Fruit fly (Drosophila melanogaster) whole organism, embryonic: Measurements from ENCODE around the gene c12.1.

Experiments
- Abd-B ChIP-seq: fragments of 200-800 bp; sonication (Bioruptor generic); optimal IDR thresholded peaks from 2 replicates; lab custom pipeline; 2018; ENCODE audit warnings: missing biosample characterization, mild to moderate bottlenecking, missing genetic modification characterization, moderate library complexity
- Asciz ChIP-seq: fragments of 200-800 bp; sonication (Bioruptor generic); optimal IDR thresholded peaks from 2 replicates; lab custom pipeline; 2017; ENCODE audit warnings: missing biosample characterization, mild to moderate bottlenecking, missing genetic modification characterization, missing genetic modification reagents
- Atf3 ChIP-seq: fragments of 200-800 bp; sonication (Bioruptor generic); optimal IDR thresholded peaks from 3 replicates; lab custom pipeline; 2016; ENCODE audit warnings: missing biosample characterization, missing genetic modification characterization
- BtbVII ChIP-seq: fragments of 200-800 bp; sonication (Bioruptor generic); optimal IDR thresholded peaks from 3 replicates; lab custom pipeline; 2017; ENCODE audit warnings: missing biosample characterization, mild to moderate bottlenecking, missing genetic modification characterization
- CG1024 ChIP-seq: fragments of 200-800 bp; sonication (Bioruptor generic); IDR thresholded peaks from 2 replicates; pipeline ENCODE4 v1.3.6; 2022; ENCODE audit warnings: missing biosample characterization, missing genetic modification characterization
- CG10979 ChIP-seq: fragments of 200-800 bp; sonication (Bioruptor generic); optimal IDR thresholded peaks from 2 replicates; lab custom pipeline; 2018; ENCODE audit warnings: missing biosample characterization, mild to moderate bottlenecking, missing genetic modification characterization, moderate library complexity
- CG11085 ChIP-seq: fragments of 200-800 bp; sonication (Bioruptor generic); IDR thresholded peaks from 2 replicates; pipeline ENCODE4 v1.3.6; 2022; ENCODE audit warnings: missing biosample characterization, missing genetic modification characterization
- CG12659 ChIP-seq: fragments of 200-800 bp; sonication (Bioruptor generic); optimal IDR thresholded peaks from 3 replicates; lab custom pipeline; 2017; ENCODE audit warnings: mild to moderate bottlenecking, missing biosample characterization, missing genetic modification reagents, missing genetic modification characterization
- CG13296 ChIP-seq: fragments of 200-800 bp; sonication (Bioruptor generic); optimal IDR thresholded peaks from 3 replicates; lab custom pipeline; 2018; ENCODE audit warnings: missing biosample characterization, mild to moderate bottlenecking, missing genetic modification characterization
- CG14965 ChIP-seq: fragments of 200-800 bp; sonication (Bioruptor generic); optimal IDR thresholded peaks from 2 replicates; lab custom pipeline; 2016; ENCODE audit warnings: missing biosample characterization, missing genetic modification characterization, borderline replicate concordance
- CG15011 ChIP-seq: fragments of 200-800 bp; sonication (Bioruptor generic); optimal IDR thresholded peaks from 3 replicates; lab custom pipeline; 2018; ENCODE audit warnings: missing biosample characterization, mild to moderate bottlenecking, missing genetic modification characterization
- CG15269 ChIP-seq: fragments of 200-800 bp; sonication (Bioruptor generic); optimal IDR thresholded peaks from 2 replicates; lab custom pipeline; 2018; ENCODE audit warnings: missing biosample characterization, mild to moderate bottlenecking, missing genetic modification characterization, moderate library complexity
- CG15514 ChIP-seq: fragments of 200-800 bp; sonication (Bioruptor generic); optimal IDR thresholded peaks from 3 replicates; lab custom pipeline; 2017; ENCODE audit warnings: missing biosample characterization, missing genetic modification characterization, mild to moderate bottlenecking, moderate library complexity, missing genetic modification reagents
- CG16813 ChIP-seq: fragments of 200-800 bp; sonication (Bioruptor generic); IDR thresholded peaks from 3 replicates; pipeline ENCODE4 v1.3.6; 2022; ENCODE audit warnings: missing biosample characterization, missing genetic modification characterization; ENCODE audit not compliant: partially characterized antibody
- CG17186 ChIP-seq: fragments of 200-800 bp; sonication (Bioruptor generic); optimal IDR thresholded peaks from 3 replicates; lab custom pipeline; 2017; ENCODE audit warnings: missing biosample characterization, missing genetic modification reagents, missing genetic modification characterization
- CG18764 ChIP-seq: fragments of 200-800 bp; sonication (Bioruptor generic); optimal IDR thresholded peaks from 3 replicates; lab custom pipeline; 2016; ENCODE audit warnings: missing biosample characterization, missing genetic modification characterization
- CG2202 ChIP-seq: fragments of 200-800 bp; sonication (Bioruptor generic); optimal IDR thresholded peaks from 2 replicates; lab custom pipeline; 2018; ENCODE audit warnings: missing biosample characterization, mild to moderate bottlenecking, missing genetic modification characterization
- CG2678 ChIP-seq: fragments of 200-800 bp; sonication (Bioruptor generic); optimal IDR thresholded peaks from 3 replicates; lab custom pipeline; 2019; ENCODE audit warnings: missing biosample characterization, mild to moderate bottlenecking, missing genetic modification characterization, moderate library complexity
- CG32532 ChIP-seq: fragments of 200-800 bp; sonication (Bioruptor generic); IDR thresholded peaks from 2 replicates; pipeline ENCODE4 v1.3.6; 2022; ENCODE audit warnings: missing biosample characterization, missing genetic modification characterization
- CG32767 ChIP-seq: fragments of 200-800 bp; sonication (Bioruptor generic); IDR thresholded peaks from 2 replicates; pipeline ENCODE4 v1.3.6; 2022; ENCODE audit warnings: missing biosample characterization, missing genetic modification characterization
- CG3281 ChIP-seq: fragments of 200-800 bp; sonication (Bioruptor generic); optimal IDR thresholded peaks from 3 replicates; lab custom pipeline; 2017; ENCODE audit warnings: missing biosample characterization, mild to moderate bottlenecking, missing genetic modification characterization
- CG3407 ChIP-seq: fragments of 200-800 bp; sonication (Bioruptor generic); optimal IDR thresholded peaks from 2 replicates; lab custom pipeline; 2018; ENCODE audit warnings: missing biosample characterization, mild to moderate bottlenecking, missing genetic modification characterization
- CG4360 ChIP-seq: fragments of 200-800 bp; sonication (Bioruptor generic); IDR thresholded peaks from 2 replicates; pipeline ENCODE4 v1.3.6; 2022; ENCODE audit warnings: missing biosample characterization, missing genetic modification characterization
- CG4820 ChIP-seq: fragments of 200-800 bp; sonication (Bioruptor generic); optimal IDR thresholded peaks from 3 replicates; lab custom pipeline; 2016; ENCODE audit warnings: missing biosample characterization, missing genetic modification characterization
- CG5953 ChIP-seq: fragments of 200-800 bp; sonication (Bioruptor generic); IDR thresholded peaks from 2 replicates; pipeline ENCODE4 v1.3.6; 2022; ENCODE audit warnings: missing biosample characterization, missing genetic modification characterization
- CG6689 ChIP-seq: fragments of 200-800 bp; sonication (Bioruptor generic); IDR thresholded peaks from 2 replicates; pipeline ENCODE4 v1.3.6; 2022; ENCODE audit warnings: missing biosample characterization, missing genetic modification characterization
- CG7372 ChIP-seq: fragments of 200-800 bp; sonication (Bioruptor generic); IDR thresholded peaks from 2 replicates; pipeline ENCODE4 v1.3.6; 2022; ENCODE audit warnings: missing biosample characterization, missing genetic modification characterization
- CG7556 ChIP-seq: fragments of 200-800 bp; sonication (Bioruptor generic); optimal IDR thresholded peaks from 2 replicates; lab custom pipeline; 2017; ENCODE audit warnings: missing biosample characterization, mild to moderate bottlenecking, missing genetic modification characterization
- CG8089 ChIP-seq: fragments of 200-800 bp; sonication (Bioruptor generic); optimal IDR thresholded peaks from 3 replicates; lab custom pipeline; 2016; ENCODE audit warnings: missing biosample characterization, missing genetic modification characterization
- Chrac-16 ChIP-seq: fragments of 200-800 bp; sonication (Bioruptor generic); optimal IDR thresholded peaks from 3 replicates; lab custom pipeline; 2016; ENCODE audit warnings: missing biosample characterization, missing genetic modification characterization
- H2.0 ChIP-seq: fragments of 200-800 bp; sonication (Bioruptor generic); IDR thresholded peaks from 2 replicates; pipeline ENCODE4 v1.3.6; 2022; ENCODE audit warnings: missing biosample characterization, missing genetic modification characterization
- HHEX ChIP-seq: fragments of 200-800 bp; sonication (Bioruptor generic); optimal IDR thresholded peaks from 3 replicates; lab custom pipeline; 2017; ENCODE audit warnings: missing biosample characterization, mild to moderate bottlenecking, missing genetic modification characterization, missing genetic modification reagents
- Hmr ChIP-seq: fragments of 200-800 bp; sonication (Bioruptor generic); optimal IDR thresholded peaks from 3 replicates; lab custom pipeline; 2017; ENCODE audit warnings: mild to moderate bottlenecking, missing biosample characterization, missing genetic modification reagents, missing genetic modification characterization
- Neu2 ChIP-seq: fragments of 200-800 bp; sonication (Bioruptor generic); optimal IDR thresholded peaks from 3 replicates; lab custom pipeline; 2016; ENCODE audit warnings: missing biosample characterization, missing genetic modification characterization, borderline replicate concordance
- Optix ChIP-seq: fragments of 200-800 bp; sonication (Bioruptor generic); IDR thresholded peaks from 3 replicates; pipeline ENCODE4 v1.3.6; 2022; ENCODE audit warnings: missing biosample characterization, missing genetic modification characterization
- Sry-δ ChIP-seq: fragments of 200-800 bp; sonication (Bioruptor generic); optimal IDR thresholded peaks from 2 replicates; lab custom pipeline; 2016; ENCODE audit warnings: missing biosample characterization, missing genetic modification characterization
- Ssrp ChIP-seq: fragments of 200-800 bp; sonication (Bioruptor generic); optimal IDR thresholded peaks from 2 replicates; lab custom pipeline; 2018; ENCODE audit warnings: missing biosample characterization, mild to moderate bottlenecking, missing genetic modification characterization, moderate library complexity
- cas ChIP-seq: fragments of 200-800 bp; sonication (Bioruptor generic); IDR thresholded peaks from 2 replicates; pipeline ENCODE4 v1.3.6; 2022; ENCODE audit warnings: missing biosample characterization, missing genetic modification characterization
- fd96Cb ChIP-seq: fragments of 200-800 bp; sonication (Bioruptor generic); optimal IDR thresholded peaks from 2 replicates; lab custom pipeline; 2018; ENCODE audit warnings: missing biosample characterization, mild to moderate bottlenecking, missing genetic modification characterization, moderate library complexity
- h ChIP-seq: fragments of >200 bp; optimal IDR thresholded peaks from 2 replicates; lab custom pipeline; 2017
- her ChIP-seq: fragments of 200-800 bp; sonication (Bioruptor generic); optimal IDR thresholded peaks from 2 replicates; lab custom pipeline; 2016; ENCODE audit warnings: missing biosample characterization, missing genetic modification characterization
- ken ChIP-seq: fragments of 200-800 bp; sonication (Bioruptor generic); IDR thresholded peaks from 3 replicates; pipeline ENCODE4 v1.3.6; 2022; ENCODE audit warnings: missing biosample characterization, missing genetic modification characterization
- lab ChIP-seq: fragments of 200-800 bp; sonication (Bioruptor generic); optimal IDR thresholded peaks from 3 replicates; lab custom pipeline; 2017; ENCODE audit warnings: missing biosample characterization, missing genetic modification characterization, mild to moderate bottlenecking, moderate library complexity, missing genetic modification reagents
- org-1 ChIP-seq: fragments of 200-800 bp; sonication (Bioruptor generic); optimal IDR thresholded peaks from 2 replicates; lab custom pipeline; 2017; ENCODE audit warnings: missing biosample characterization, missing genetic modification characterization
- p53 ChIP-seq: fragments of 200-800 bp; sonication (Bioruptor generic); optimal IDR thresholded peaks from 2 replicates; lab custom pipeline; 2016; ENCODE audit warnings: missing biosample characterization, missing genetic modification characterization
- pfk ChIP-seq: fragments of 200-800 bp; sonication (Bioruptor generic); optimal IDR thresholded peaks from 2 replicates; lab custom pipeline; 2018; ENCODE audit warnings: missing biosample characterization, mild to moderate bottlenecking, missing genetic modification characterization, moderate library complexity
- pho ChIP-seq: fragments of 200-800 bp; sonication (Bioruptor generic); optimal IDR thresholded peaks from 2 replicates; lab custom pipeline; 2016; ENCODE audit warnings: missing biosample characterization, missing genetic modification characterization
- pnt ChIP-seq: fragments of 200-800 bp; sonication (Bioruptor generic); optimal IDR thresholded peaks from 3 replicates; lab custom pipeline; 2016; ENCODE audit warnings: missing biosample characterization, missing genetic modification characterization
- ranshi ChIP-seq: fragments of 200-800 bp; sonication (Bioruptor generic); IDR thresholded peaks from 2 replicates; pipeline ENCODE4 v1.3.6; 2022; ENCODE audit warnings: missing biosample characterization, missing genetic modification characterization
- sens ChIP-seq: fragments of 200-800 bp; sonication (Bioruptor generic); peaks from one replicate; lab custom pipeline; 2016; ENCODE audit warnings: missing biosample characterization, missing genetic modification characterization
- vnd ChIP-seq: fragments of 200-800 bp; sonication (Bioruptor generic); IDR thresholded peaks from 3 replicates; pipeline ENCODE4 v1.3.6; 2022; ENCODE audit warnings: missing biosample characterization, missing genetic modification characterization; ENCODE audit not compliant: partially characterized antibody

The c12.1 gene

DNA sequence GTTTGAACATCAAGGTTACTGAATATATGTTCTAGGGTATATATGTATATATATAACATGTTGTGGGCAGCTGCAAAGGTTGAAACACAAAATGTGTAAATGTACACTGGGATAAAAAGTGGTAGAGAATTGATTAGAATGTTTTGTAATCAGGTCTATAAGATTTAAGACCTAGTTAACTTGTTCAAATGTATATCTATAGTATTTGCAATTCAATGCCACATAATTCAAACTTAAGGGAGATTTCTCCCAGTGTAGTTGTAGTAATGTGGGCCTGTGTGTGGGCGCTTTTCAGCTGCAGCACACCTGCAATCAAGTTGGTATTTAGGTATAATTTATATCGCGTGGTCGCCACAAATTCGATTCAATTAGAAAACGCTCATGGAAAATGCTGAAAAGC lies 30.2 kb upstream of the c12.1 start (continued):
- TF ChIP-seq CG2678 (tag; lab: Kevin White, UChicago) = peak; percentile 69
- TF ChIP-seq Abd-B (GFP tag; lab: Kevin White, UChicago) = peak; percentile 37
- TF ChIP-seq CG1024 (GFP tag; lab: Robert Waterston, UW) = 0 out of 2 replicates have a peak, but pooled peaks have one; percentile 24
- no peak for TF ChIP-seq Sry-δ (GFP tag; lab: Kevin White, UChicago)
- TF ChIP-seq CG5953 = peak; percentile 20; the same call in 1 of the 2 replicates
- no peak for TF ChIP-seq p53 (GFP tag; lab: Kevin White, UChicago)
- TF ChIP-seq vnd (GFP tag; lab: Robert Waterston, UW) = no peak
- no peak for TF ChIP-seq pfk (GFP tag; lab: Kevin White, UChicago)
- TF ChIP-seq pnt = peak; percentile 19
- TF ChIP-seq Ssrp (tag; lab: Kevin White, UChicago) = peak; percentile 49
- no peak for TF ChIP-seq CG11085 (GFP tag; lab: Robert Waterston, UW)
- TF ChIP-seq CG3281 (GFP tag; lab: Kevin White, UChicago) = peak; percentile 45
- 0 out of 2 replicates have a peak, but pooled peaks have one; percentile 27 for TF ChIP-seq ranshi
- TF ChIP-seq Optix = peak; percentile 18; the same call in 1 of the 3 replicates
- TF ChIP-seq CG12659 (GFP tag; lab: Kevin White, UChicago) = peak; percentile 28
- TF ChIP-seq h (lab: Kevin White, UChicago) = no peak
- no peak for TF ChIP-seq her (GFP tag; lab: Kevin White, UChicago)
- TF ChIP-seq CG18764 (GFP tag; lab: Kevin White, UChicago) = peak; percentile 9
- peak; percentile 19 for TF ChIP-seq CG13296
- peak; percentile 62 for TF ChIP-seq CG10979 (tag; lab: Kevin White, UChicago)
- peak; percentile 36 for TF ChIP-seq CG4820 (GFP tag; lab: Kevin White, UChicago)
- TF ChIP-seq Atf3 (GFP tag; lab: Kevin White, UChicago) = peak; percentile 27
- TF ChIP-seq HHEX (GFP tag; lab: Kevin White, UChicago) = peak; percentile 34
- peak; percentile 72 for TF ChIP-seq CG15269 (tag; lab: Kevin White, UChicago)
- peak; percentile 35 for TF ChIP-seq CG7556 (GFP tag; lab: Kevin White, UChicago)
- no peak for TF ChIP-seq CG2202
- TF ChIP-seq CG3407 (GFP tag; lab: Kevin White, UChicago) = peak; percentile 27
- TF ChIP-seq CG6689 (GFP tag; lab: Robert Waterston, UW) = peak; percentile 59
- peak; percentile 18 for TF ChIP-seq CG15514 (GFP tag; lab: Kevin White, UChicago)
- TF ChIP-seq BtbVII = no peak
- no peak for TF ChIP-seq pho
- peak; percentile 48 for TF ChIP-seq Chrac-16
- TF ChIP-seq CG7372 (GFP tag; lab: Robert Waterston, UW) = peak; percentile 14; the same call in 1 of the 2 replicates
- TF ChIP-seq CG8089 (GFP tag; lab: Kevin White, UChicago) = peak; percentile 8
- peak; percentile 65 for TF ChIP-seq fd96Cb (tag; lab: Kevin White, UChicago)
- peak; percentile 27; the same call in 1 of the 2 replicates for TF ChIP-seq CG32767 (GFP tag; lab: Robert Waterston, UW)
- peak; percentile 41; the same call in 1 of the 2 replicates for TF ChIP-seq CG32532 (GFP tag; lab: Robert Waterston, UW)
- peak; percentile 27 for TF ChIP-seq org-1 (GFP tag; lab: Kevin White, UChicago)
- no peak for TF ChIP-seq CG17186 (GFP tag; lab: Kevin White, UChicago)
- peak; percentile 63 for TF ChIP-seq lab (GFP tag; lab: Kevin White, UChicago)
- no peak for TF ChIP-seq cas (GFP tag; lab: Robert Waterston, UW)
- no peak for TF ChIP-seq CG16813 (GFP tag; lab: Robert Waterston, UW)
- TF ChIP-seq Hmr (GFP tag; lab: Kevin White, UChicago) = peak; percentile 32
- peak; percentile 92 for TF ChIP-seq sens (GFP tag; lab: Kevin White, UChicago)
- TF ChIP-seq CG15011 = no peak
- TF ChIP-seq Neu2 = no peak
- TF ChIP-seq Asciz (GFP tag; lab: Kevin White, UChicago) = peak; percentile 29
- peak; percentile 45; the same call in 1 of the 2 replicates for TF ChIP-seq H2.0 (GFP tag; lab: Robert Waterston, UW)
- peak; percentile 61; the same call in 1 of the 3 replicates for TF ChIP-seq ken (GFP tag; lab: Robert Waterston, UW)
- TF ChIP-seq CG4360 (GFP tag; lab: Robert Waterston, UW) = no peak
- no peak for TF ChIP-seq CG14965
